Fruit fly (Drosophila melanogaster): ENCODE results near the gene CG6793.

DNA sequence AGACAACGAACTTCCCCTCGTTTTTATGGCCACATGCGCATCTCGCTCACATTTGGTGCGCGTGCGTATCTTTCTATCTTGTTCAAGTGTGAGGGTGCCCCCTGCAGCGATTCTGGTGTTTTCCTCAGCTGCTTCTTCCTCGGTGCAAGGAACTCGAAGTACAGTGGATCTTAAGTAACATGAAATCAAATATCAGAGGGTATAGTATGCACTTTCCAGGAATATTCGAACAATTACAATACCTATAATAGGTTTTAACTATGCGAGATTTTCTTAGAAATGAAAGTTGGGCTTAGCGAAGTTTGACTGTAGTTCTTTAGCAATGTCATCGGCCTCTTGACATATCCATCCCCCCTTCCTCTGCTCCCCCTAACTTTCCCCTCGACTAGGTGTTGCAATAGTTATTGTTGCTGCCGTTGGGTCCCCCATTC is 20.6 kb downstream of the CG6793 start:
- TF ChIP-seq CG10631 (GFP tag; optimal IDR thresholded peaks at IDR 0.05) (peak; percentile 62), CG1621 (tag; optimal IDR thresholded peaks at IDR 0.05) (peak; percentile 57), vri (GFP tag; optimal IDR thresholded peaks at IDR 0.05) (no peak)
